Fruit fly (Drosophila melanogaster) whole organism, embryonic: ENCODE data around the gene CG12057.

Experiments used
- Atf3 ChIP-seq: fragments of 200-800 bp; sonication (Bioruptor generic); optimal IDR thresholded peaks from 3 replicates; lab custom pipeline; 2016; ENCODE audit warnings: missing biosample characterization, missing genetic modification characterization
- BEAF-32 ChIP-seq: fragments of 200-800 bp; sonication (Bioruptor generic); optimal IDR thresholded peaks from 3 replicates; lab custom pipeline; 2017; ENCODE audit warnings: missing biosample characterization, missing genetic modification characterization, mild to moderate bottlenecking, moderate library complexity, missing genetic modification reagents
- CG12219 ChIP-seq: fragments of 200-800 bp; sonication (Bioruptor generic); optimal IDR thresholded peaks from 3 replicates; lab custom pipeline; 2018; ENCODE audit warnings: missing biosample characterization, mild to moderate bottlenecking, missing genetic modification characterization
- CG12769 ChIP-seq: fragments of 200-800 bp; sonication (Bioruptor generic); optimal IDR thresholded peaks from 2 replicates; lab custom pipeline; 2019; ENCODE audit warnings: missing biosample characterization, mild to moderate bottlenecking, missing genetic modification characterization, moderate library complexity
- CG13287 ChIP-seq: fragments of 200-800 bp; sonication (Bioruptor generic); IDR thresholded peaks from 2 replicates; pipeline ENCODE4 v1.3.6; 2022; ENCODE audit warnings: missing biosample characterization, missing genetic modification characterization; ENCODE audit not compliant: partially characterized antibody
- CG13894 ChIP-seq: fragments of 200-800 bp; sonication (Bioruptor generic); optimal IDR thresholded peaks from 3 replicates; lab custom pipeline; 2018; ENCODE audit warnings: missing biosample characterization, mild to moderate bottlenecking, missing genetic modification characterization, moderate library complexity
- CG14710 ChIP-seq: fragments of 200-800 bp; sonication (Bioruptor generic); optimal IDR thresholded peaks from 3 replicates; lab custom pipeline; 2019; ENCODE audit warnings: missing biosample characterization, mild to moderate bottlenecking, missing genetic modification characterization, moderate library complexity
- CG14860 ChIP-seq: fragments of 200-800 bp; sonication (Bioruptor generic); IDR thresholded peaks from 3 replicates; pipeline ENCODE4 v1.3.6; 2022; ENCODE audit warnings: missing biosample characterization, missing genetic modification characterization; ENCODE audit not compliant: partially characterized antibody
- CG15269 ChIP-seq: fragments of 200-800 bp; sonication (Bioruptor generic); optimal IDR thresholded peaks from 2 replicates; lab custom pipeline; 2018; ENCODE audit warnings: missing biosample characterization, mild to moderate bottlenecking, missing genetic modification characterization, moderate library complexity
- CG1603 ChIP-seq: fragments of 200-800 bp; sonication (Bioruptor generic); optimal IDR thresholded peaks from 2 replicates; lab custom pipeline; 2019; ENCODE audit warnings: missing biosample characterization, mild to moderate bottlenecking, missing genetic modification characterization, moderate library complexity
- CG18476 ChIP-seq: fragments of 200-800 bp; sonication (Bioruptor generic); optimal IDR thresholded peaks from 2 replicates; lab custom pipeline; 2016; ENCODE audit warnings: missing biosample characterization, mild to moderate bottlenecking, missing genetic modification characterization
- CG18764 ChIP-seq: fragments of 200-800 bp; sonication (Bioruptor generic); optimal IDR thresholded peaks from 3 replicates; lab custom pipeline; 2016; ENCODE audit warnings: missing biosample characterization, missing genetic modification characterization
- CG2116 ChIP-seq: fragments of 200-800 bp; sonication (Bioruptor generic); optimal IDR thresholded peaks from 3 replicates; lab custom pipeline; 2018; ENCODE audit warnings: missing biosample characterization, mild to moderate bottlenecking, missing genetic modification characterization
- CG6272 ChIP-seq: fragments of 200-800 bp; sonication (Bioruptor generic); IDR thresholded peaks from 2 replicates; pipeline ENCODE4 v1.3.6; 2022; ENCODE audit warnings: missing biosample characterization, missing genetic modification characterization
- CG6791 ChIP-seq: fragments of 200-800 bp; sonication (Bioruptor generic); IDR thresholded peaks from 3 replicates; pipeline ENCODE4 v1.3.6; 2022; ENCODE audit warnings: missing biosample characterization, missing genetic modification characterization; ENCODE audit not compliant: partially characterized antibody
- CG6854 ChIP-seq: fragments of 200-800 bp; sonication (Bioruptor generic); optimal IDR thresholded peaks from 3 replicates; lab custom pipeline; 2017; ENCODE audit warnings: missing biosample characterization, mild to moderate bottlenecking, missing genetic modification characterization
- CG7357 ChIP-seq: fragments of 200-800 bp; sonication (Bioruptor generic); IDR thresholded peaks from 3 replicates; pipeline ENCODE4 v1.3.6; 2022; ENCODE audit warnings: missing biosample characterization, missing genetic modification characterization
- CG7963 ChIP-seq: fragments of 200-800 bp; sonication (Bioruptor generic); IDR thresholded peaks from 3 replicates; pipeline ENCODE4 v1.3.6; 2022; ENCODE audit warnings: missing biosample characterization, missing genetic modification characterization; ENCODE audit not compliant: partially characterized antibody
- CG8290 ChIP-seq, 3 experiments: fragments of 200-800 bp; sonication (Bioruptor generic); optimal IDR thresholded peaks; 2 replicates each; lab custom pipeline; 2016 to 2019; ENCODE audit warnings: missing biosample characterization in 3 of 3, missing genetic modification characterization in 3 of 3, mild to moderate bottlenecking in 2 of 3, moderate library complexity in 1 of 3
- Dek ChIP-seq: fragments of 200-800 bp; sonication (Bioruptor generic); optimal IDR thresholded peaks from 3 replicates; lab custom pipeline; 2019; ENCODE audit warnings: missing biosample characterization, mild to moderate bottlenecking, missing genetic modification characterization, moderate library complexity
- Hr3 ChIP-seq: fragments of 200-800 bp; sonication (Bioruptor generic); optimal IDR thresholded peaks from 3 replicates; lab custom pipeline; 2016; ENCODE audit warnings: missing biosample characterization, missing genetic modification characterization
- Hr51 ChIP-seq, 2 experiments: fragments of 200-800 bp; sonication (Bioruptor generic); optimal IDR thresholded peaks; 2 replicates in 1 of 2; 3 replicates in 1 of 2; lab custom pipeline; 2016 to 2018; ENCODE audit warnings: missing biosample characterization in 2 of 2, missing genetic modification characterization in 2 of 2, mild to moderate bottlenecking in 1 of 2, moderate library complexity in 1 of 2
- Lhr ChIP-seq: fragments of 200-800 bp; sonication (Bioruptor generic); optimal IDR thresholded peaks from 3 replicates; lab custom pipeline; 2017; ENCODE audit warnings: mild to moderate bottlenecking, missing biosample characterization, missing genetic modification reagents, missing genetic modification characterization
- Oli ChIP-seq: fragments of 200-800 bp; sonication (Bioruptor generic); optimal IDR thresholded peaks from 2 replicates; lab custom pipeline; 2018; ENCODE audit warnings: missing biosample characterization, mild to moderate bottlenecking, missing genetic modification characterization, moderate library complexity
- Pdp1 ChIP-seq, 2 experiments: fragments of 200-800 bp; sonication (Bioruptor generic); optimal IDR thresholded peaks; 3 replicates each; lab custom pipeline; 2016; ENCODE audit warnings: missing biosample characterization in 2 of 2, missing genetic modification characterization in 2 of 2, mild to moderate bottlenecking in 1 of 2, moderate library complexity in 1 of 2
- Six4 ChIP-seq: fragments of 200-800 bp; sonication (Bioruptor generic); optimal IDR thresholded peaks from 2 replicates; lab custom pipeline; 2016; ENCODE audit warnings: missing biosample characterization, missing genetic modification characterization
- Sry-δ ChIP-seq: fragments of 200-800 bp; sonication (Bioruptor generic); optimal IDR thresholded peaks from 2 replicates; lab custom pipeline; 2016; ENCODE audit warnings: missing biosample characterization, missing genetic modification characterization
- Stat92E ChIP-seq, 3 experiments: fragments of >200 bp in 2 of 3; fragments of 200-800 bp in 1 of 3; sonication (Bioruptor generic) in 1 of 3; optimal IDR thresholded peaks; 2 replicates each; lab custom pipeline; 2017 to 2019; ENCODE audit warnings: missing biosample characterization in 3 of 3, missing genetic modification characterization in 3 of 3, mild to moderate bottlenecking in 1 of 3, moderate library complexity in 1 of 3
- Usf ChIP-seq: fragments of 200-800 bp; sonication (Bioruptor generic); optimal IDR thresholded peaks from 2 replicates; lab custom pipeline; 2017; ENCODE audit warnings: missing genotype, missing biosample characterization, missing genetic modification characterization
- al ChIP-seq: fragments of 200-800 bp; sonication (Bioruptor generic); IDR thresholded peaks from 2 replicates; pipeline ENCODE4 v1.3.6; 2022; ENCODE audit warnings: missing biosample characterization, missing genetic modification characterization
- bbx ChIP-seq: fragments of 200-800 bp; sonication (Bioruptor generic); IDR thresholded peaks from 2 replicates; pipeline ENCODE4 v1.3.6; 2022; ENCODE audit warnings: missing biosample characterization, missing genetic modification characterization; ENCODE audit not compliant: partially characterized antibody
- bigmax ChIP-seq: fragments of 200-800 bp; sonication (Bioruptor generic); optimal IDR thresholded peaks from 2 replicates; lab custom pipeline; 2018; ENCODE audit warnings: missing biosample characterization, mild to moderate bottlenecking, missing genetic modification characterization
- chinmo ChIP-seq: fragments of 200-800 bp; sonication (Bioruptor generic); IDR thresholded peaks from 4 replicates; pipeline ENCODE4 v1.3.6; 2022; ENCODE audit warnings: missing biosample characterization, missing genetic modification characterization; ENCODE audit not compliant: partially characterized antibody
- danr ChIP-seq: fragments of 200-800 bp; sonication (Bioruptor generic); IDR thresholded peaks from 2 replicates; pipeline ENCODE4 v1.3.6; 2022; ENCODE audit warnings: missing biosample characterization, missing genetic modification characterization
- dm ChIP-seq: fragments of 200-800 bp; sonication (Bioruptor generic); optimal IDR thresholded peaks from 3 replicates; lab custom pipeline; 2016; ENCODE audit warnings: missing biosample characterization, missing genetic modification characterization
- dpn ChIP-seq, 2 experiments: fragments of 200-800 bp; sonication (Bioruptor generic); optimal IDR thresholded peaks; 3 replicates each; lab custom pipeline; 2016; ENCODE audit warnings: missing biosample characterization in 2 of 2, missing genetic modification characterization in 2 of 2
- ems ChIP-seq: fragments of 200-800 bp; sonication (Bioruptor generic); optimal IDR thresholded peaks from 3 replicates; lab custom pipeline; 2016; ENCODE audit warnings: missing biosample characterization, missing genetic modification characterization
- gcm ChIP-seq: fragments of 200-800 bp; sonication (Bioruptor generic); optimal IDR thresholded peaks from 2 replicates; lab custom pipeline; 2019; ENCODE audit warnings: missing biosample characterization, mild to moderate bottlenecking, missing genetic modification characterization, moderate library complexity
- ind ChIP-seq: fragments of 200-800 bp; sonication (Bioruptor generic); optimal IDR thresholded peaks from 3 replicates; lab custom pipeline; 2016; ENCODE audit warnings: missing biosample characterization, missing genetic modification characterization
- knrl ChIP-seq: fragments of 200-800 bp; sonication (Bioruptor generic); IDR thresholded peaks from 3 replicates; pipeline ENCODE4 v1.3.6; 2022; ENCODE audit warnings: missing biosample characterization, missing genetic modification characterization; ENCODE audit not compliant: partially characterized antibody
- lola ChIP-seq, 3 experiments: fragments of >200 bp in 2 of 3; fragments of 200-800 bp in 1 of 3; sonication (Bioruptor generic) in 1 of 3; optimal IDR thresholded peaks; 2 replicates each; lab custom pipeline; 2017 to 2019; ENCODE audit warnings: missing biosample characterization in 3 of 3, missing genetic modification characterization in 3 of 3, mild to moderate bottlenecking in 1 of 3, moderate library complexity in 1 of 3
- org-1 ChIP-seq: fragments of 200-800 bp; sonication (Bioruptor generic); optimal IDR thresholded peaks from 2 replicates; lab custom pipeline; 2017; ENCODE audit warnings: missing biosample characterization, missing genetic modification characterization
- pfk ChIP-seq: fragments of 200-800 bp; sonication (Bioruptor generic); optimal IDR thresholded peaks from 2 replicates; lab custom pipeline; 2018; ENCODE audit warnings: missing biosample characterization, mild to moderate bottlenecking, missing genetic modification characterization, moderate library complexity
- phol ChIP-seq: fragments of 200-800 bp; sonication (Bioruptor generic); optimal IDR thresholded peaks from 3 replicates; lab custom pipeline; 2018; ENCODE audit warnings: missing biosample characterization, mild to moderate bottlenecking, missing genetic modification characterization, moderate library complexity
- sna ChIP-seq: fragments of 200-800 bp; sonication (Bioruptor generic); IDR thresholded peaks from 2 replicates; pipeline ENCODE4 v1.3.6; 2022; ENCODE audit warnings: missing biosample characterization, missing genetic modification characterization; ENCODE audit not compliant: partially characterized antibody
- sqz ChIP-seq: fragments of 200-800 bp; sonication (Bioruptor generic); optimal IDR thresholded peaks from 3 replicates; lab custom pipeline; 2018; ENCODE audit warnings: missing biosample characterization, mild to moderate bottlenecking, missing genetic modification characterization
- toy ChIP-seq: fragments of 200-800 bp; sonication (Bioruptor generic); IDR thresholded peaks from 2 replicates; pipeline ENCODE4 v1.3.6; 2022; ENCODE audit warnings: missing biosample characterization, missing genetic modification characterization
- vnd ChIP-seq: fragments of 200-800 bp; sonication (Bioruptor generic); IDR thresholded peaks from 3 replicates; pipeline ENCODE4 v1.3.6; 2022; ENCODE audit warnings: missing biosample characterization, missing genetic modification characterization; ENCODE audit not compliant: partially characterized antibody

The CG12057 gene

dm6 chrX:9163110-9163509 is 28.3 kb upstream of the CG12057 start, which contains the start of gene mei-P26 (continued):
- TF ChIP-seq CG18764 = no peak
- TF ChIP-seq bigmax (GFP tag; lab: Kevin White, UChicago) = no peak
- no peak for TF ChIP-seq Six4 (GFP tag; lab: Kevin White, UChicago)
- TF ChIP-seq Hr3 (GFP tag; lab: Kevin White, UChicago) = no peak
- peak; percentile 52 for TF ChIP-seq phol (tag; lab: Kevin White, UChicago)
- TF ChIP-seq org-1 (GFP tag; lab: Kevin White, UChicago) = no peak
- peak; percentile 90 for TF ChIP-seq bbx (GFP tag; lab: Robert Waterston, UW)
- no peak for TF ChIP-seq CG8290 (GFP tag; optimal IDR thresholded peaks at IDR 0.05; lab: Kevin White, UChicago)
- peak in 1 of 2 experiments; percentile 38 for TF ChIP-seq CG8290 (tag; optimal IDR thresholded peaks at IDR 0.05; lab: Kevin White, UChicago)
- TF ChIP-seq CG13894 = peak; percentile 38
- TF ChIP-seq CG6791 (GFP tag; lab: Robert Waterston, UW) = peak; percentile 88
- no peak for TF ChIP-seq al
- peak; percentile 78 for TF ChIP-seq BEAF-32
- TF ChIP-seq Oli (tag; lab: Kevin White, UChicago) = no peak
- TF ChIP-seq CG12219 (GFP tag; lab: Kevin White, UChicago) = no peak
- TF ChIP-seq pfk (GFP tag; lab: Kevin White, UChicago) = no peak
- peak; percentile 76 for TF ChIP-seq CG14860
- TF ChIP-seq CG2116 (GFP tag; lab: Kevin White, UChicago) = peak; percentile 36
- TF ChIP-seq lola (GFP tag; optimal IDR thresholded peaks at IDR 0.05; lab: Kevin White, UChicago) = no peak
- no peak for TF ChIP-seq sqz (GFP tag; lab: Kevin White, UChicago)
- no peak for TF ChIP-seq dpn (GFP tag; optimal IDR thresholded peaks at IDR 0.05; lab: Kevin White, UChicago)
- TF ChIP-seq knrl (GFP tag; lab: Robert Waterston, UW) = peak; percentile 83
- TF ChIP-seq chinmo (GFP tag; lab: Robert Waterston, UW) = peak; percentile 94
- TF ChIP-seq ind (GFP tag; lab: Kevin White, UChicago) = no peak
- no peak for TF ChIP-seq dm (GFP tag; lab: Kevin White, UChicago)
- peak; percentile 26 for TF ChIP-seq CG14710 (tag; lab: Kevin White, UChicago)
- TF ChIP-seq CG7357 (GFP tag; lab: Robert Waterston, UW) = no peak
- TF ChIP-seq ems (GFP tag; lab: Kevin White, UChicago) = no peak
- no peak for TF ChIP-seq Usf (GFP tag; lab: Kevin White, UChicago)
- TF ChIP-seq CG6272 (GFP tag; lab: Robert Waterston, UW) = no peak
- peak; percentile 78 for TF ChIP-seq Sry-δ
- peak; percentile 75 for TF ChIP-seq vnd
- no peak for TF ChIP-seq danr (GFP tag; lab: Robert Waterston, UW)
- no peak for TF ChIP-seq CG1603
- TF ChIP-seq CG15269 (tag; lab: Kevin White, UChicago) = no peak
- TF ChIP-seq toy (GFP tag; lab: Robert Waterston, UW) = no peak
- no peak for TF ChIP-seq Hr51 (GFP tag; optimal IDR thresholded peaks at IDR 0.05; lab: Kevin White, UChicago)
- TF ChIP-seq CG7963 (GFP tag; lab: Robert Waterston, UW) = peak; percentile 84
- TF ChIP-seq CG13287 = peak; percentile 86
- no peak for TF ChIP-seq Dek (tag; lab: Kevin White, UChicago)
- TF ChIP-seq CG12769 (tag; lab: Kevin White, UChicago) = no peak
- TF ChIP-seq CG18476 (GFP tag; lab: Kevin White, UChicago) = no peak
- TF ChIP-seq CG6854 = no peak
- TF ChIP-seq Stat92E (GFP tag; optimal IDR thresholded peaks at IDR 0.05; lab: Kevin White, UChicago) = no peak
- TF ChIP-seq sna (GFP tag; lab: Robert Waterston, UW) = peak; percentile 60; the same call in 1 of the 2 replicates
- no peak for TF ChIP-seq Lhr
- TF ChIP-seq gcm = no peak
- TF ChIP-seq Atf3 (GFP tag; lab: Kevin White, UChicago) = no peak
- TF ChIP-seq Pdp1 (GFP tag; optimal IDR thresholded peaks at IDR 0.05; lab: Kevin White, UChicago) = peak in 1 of 2 experiments; percentile 26
